Fruit fly (Drosophila melanogaster): ENCODE measurements around the gene CG10864.
A peak's percentile ranks its signal among the peaks of the same experiment; 100 is the strongest.

Gene CG10864

dm6 chr3R:18412279-18413214 lies 1.1 kb upstream of the CG10864 start, which contains the start of gene CG31122 (continued):
- TF ChIP-seq TFAM (GFP tag; optimal IDR thresholded peaks at IDR 0.05) (no peak), eve (GFP tag; optimal IDR thresholded peaks at IDR 0.05) (no peak), pnt (GFP tag; optimal IDR thresholded peaks at IDR 0.05) (no peak), CG12769 (tag; optimal IDR thresholded peaks at IDR 0.05) (peak; percentile 36), CG14014 (GFP tag; IDR thresholded peaks at IDR 0.05) (no peak), HHEX (GFP tag; optimal IDR thresholded peaks at IDR 0.05) (peak; percentile 5), cg (GFP tag; optimal IDR thresholded peaks at IDR 0.05) (peak; percentile 99), her (GFP tag; optimal IDR thresholded peaks at IDR 0.05) (peak; percentile 11), seq (GFP tag; IDR thresholded peaks at IDR 0.05) (peak; percentile 63), pan (optimal IDR thresholded peaks at IDR 0.05) (no peak), pan (GFP tag; optimal IDR thresholded peaks at IDR 0.05 in 1 of 2, IDR thresholded peaks at IDR 0.05 in 1 of 2) (no peak), grn (GFP tag; optimal IDR thresholded peaks at IDR 0.05) (peak; percentile 34), ac (GFP tag; optimal IDR thresholded peaks at IDR 0.05) (no peak), Usf (GFP tag; optimal IDR thresholded peaks at IDR 0.05) (no peak), danr (GFP tag; IDR thresholded peaks at IDR 0.05) (no peak), Dp (GFP tag; optimal IDR thresholded peaks at IDR 0.05) (peak; percentile 88), CG2120 (GFP tag; optimal IDR thresholded peaks at IDR 0.05) (peak; percentile 68), HmgZ (tag; optimal IDR thresholded peaks at IDR 0.05) (peak; percentile 13), Myb (GFP tag; optimal IDR thresholded peaks at IDR 0.05) (peak; percentile 46), Poxn (GFP tag; IDR thresholded peaks at IDR 0.05) (no peak), CG10209 (GFP tag; optimal IDR thresholded peaks at IDR 0.05) (no peak), Abd-B (GFP tag; optimal IDR thresholded peaks at IDR 0.05) (peak; percentile 14), CG2116 (GFP tag; optimal IDR thresholded peaks at IDR 0.05) (peak; percentile 86), CG18619 (GFP tag; optimal IDR thresholded peaks at IDR 0.05) (no peak), p53 (GFP tag; optimal IDR thresholded peaks at IDR 0.05) (peak; percentile 44), Side (GFP tag; optimal IDR thresholded peaks at IDR 0.05) (peak; percentile 26), B-H1 (GFP tag; IDR thresholded peaks at IDR 0.05) (no peak), Nf-YB (GFP tag; optimal IDR thresholded peaks at IDR 0.05) (no peak), dimm (GFP tag; IDR thresholded peaks at IDR 0.05) (no peak), CG8478 (optimal IDR thresholded peaks at IDR 0.05) (peak; percentile 90), YL-1 (GFP tag; optimal IDR thresholded peaks at IDR 0.05) (peak; percentile 59), hkb (optimal IDR thresholded peaks at IDR 0.05) (peak; percentile 25), hkb (GFP tag; IDR thresholded peaks at IDR 0.05) (no peak), CG10321 (GFP tag; IDR thresholded peaks at IDR 0.05) (no peak), CG3281 (GFP tag; optimal IDR thresholded peaks at IDR 0.05) (no peak), dm (GFP tag; optimal IDR thresholded peaks at IDR 0.05) (peak; percentile 14), Deaf1 (tag; optimal IDR thresholded peaks at IDR 0.05) (peak; percentile 19), ssp (GFP tag; IDR thresholded peaks at IDR 0.05) (no peak), E2f2 (GFP tag; IDR thresholded peaks at IDR 0.05) (peak; percentile 91), nerfin-1 (tag; optimal IDR thresholded peaks at IDR 0.05) (peak; percentile 47), prd (optimal IDR thresholded peaks at IDR 0.05) (no peak), prd (GFP tag; IDR thresholded peaks at IDR 0.05) (peak; percentile 59; the same call in 2 of the 3 replicates), CG7372 (GFP tag; IDR thresholded peaks at IDR 0.05) (no peak), Sry-δ (GFP tag; optimal IDR thresholded peaks at IDR 0.05) (peak; percentile 96), CG10462 (GFP tag; optimal IDR thresholded peaks at IDR 0.05) (no peak), mirr (GFP tag; optimal IDR thresholded peaks at IDR 0.05) (no peak), CG2712 (tag; optimal IDR thresholded peaks at IDR 0.05) (peak; percentile 49), Taf1 (GFP tag; IDR thresholded peaks at IDR 0.05) (no peak), Dbx (GFP tag; IDR thresholded peaks at IDR 0.05) (no peak), bcd (GFP tag; optimal IDR thresholded peaks at IDR 0.05) (peak; percentile 36), CG9437 (GFP tag; optimal IDR thresholded peaks at IDR 0.05) (no peak)

Measured in whole organism, embryonic.